Worm (Caenorhabditis elegans) whole organism, early embryonic: ENCODE data around the gene cyb-1.

Experiments used
- sea-1 ChIP-seq: fragments of 200-800 bp; sonication (Bioruptor generic); conservative IDR thresholded peaks from 2 replicates; pipeline ENCODE4 v1.3.6; 2022; ENCODE audit warnings: missing genetic modification characterization, missing compliant biosample characterization
- tbx-37 ChIP-seq: fragments of 200-800 bp; sonication (Bioruptor generic); conservative IDR thresholded peaks from 2 replicates; pipeline ENCODE4 v1.3.6; 2022; ENCODE audit warnings: missing genetic modification reagents, missing genetic modification characterization, missing compliant biosample characterization

DNA sequence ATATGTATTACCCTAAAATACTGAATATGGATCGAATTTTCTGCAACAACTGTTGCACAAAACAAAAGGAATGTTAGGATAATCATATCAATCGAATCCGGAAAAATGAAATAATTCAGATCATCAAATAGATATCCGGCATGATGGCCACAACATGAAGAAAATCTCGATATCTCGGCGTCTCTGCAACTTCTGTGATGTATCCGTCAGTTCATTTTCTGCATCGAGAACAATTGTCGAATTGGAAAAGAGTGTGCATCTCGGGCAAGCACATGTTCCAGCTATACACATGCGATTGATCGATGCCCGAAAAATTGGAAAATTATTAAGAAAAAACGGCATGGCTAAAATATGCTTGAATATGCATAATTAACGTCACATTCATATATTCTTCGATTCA lies 49.3 kb upstream of the cyb-1 start, which contains the start of the genes K08C7.6 and R102.1:
- TF ChIP-seq tbx-37, result no peak
- no peak for TF ChIP-seq sea-1
